Fruit fly (Drosophila melanogaster): Measurements from ENCODE around the gene Dph3.

dm6 chr3R:11200885-11201421 is 30.8 kb upstream of the Dph3 start:
- TF ChIP-seq Hnf4 (GFP tag; optimal IDR thresholded peaks at IDR 0.05) = peak; percentile 50
- no peak for TF ChIP-seq Hr78 (GFP tag; optimal IDR thresholded peaks at IDR 0.05)
- peak; percentile 61 for TF ChIP-seq pan (optimal IDR thresholded peaks at IDR 0.05)
- no peak for TF ChIP-seq usp (GFP tag; optimal IDR thresholded peaks at IDR 0.05)
- peak; percentile 76 for TF ChIP-seq fru (GFP tag; optimal IDR thresholded peaks at IDR 0.05)
- TF ChIP-seq dl (GFP tag; optimal IDR thresholded peaks at IDR 0.05; ENCODE audit: insufficient read depth in 1 of 2, partially characterized antibody in 2 of 2) = no peak
- peak; percentile 74 for TF ChIP-seq psq (GFP tag; optimal IDR thresholded peaks at IDR 0.05)
- TF ChIP-seq Rel (GFP tag; optimal IDR thresholded peaks at IDR 0.05) = peak; percentile 77
- peak; percentile 42 for TF ChIP-seq Rel (tag; optimal IDR thresholded peaks at IDR 0.05)
- TF ChIP-seq br (GFP tag; optimal IDR thresholded peaks at IDR 0.05) = peak; percentile 56
- TF ChIP-seq woc (GFP tag; optimal IDR thresholded peaks at IDR 0.05) = peak; percentile 53
- TF ChIP-seq HLH106 (tag; optimal IDR thresholded peaks at IDR 0.05) = peak; percentile 65
- TF ChIP-seq Hr83 (GFP tag; optimal IDR thresholded peaks at IDR 0.05; ENCODE audit: poor library complexity, severe bottlenecking) = no peak
- TF ChIP-seq OdsH (GFP tag; optimal IDR thresholded peaks at IDR 0.05) = peak; percentile 85

Data from whole organism, wandering third instar larva.